Worm (Caenorhabditis elegans) whole organism, early embryonic: ENCODE measurements around the gene nkb-3.
A peak's percentile ranks its signal among the peaks of the same experiment; 100 is the strongest.

Experiments used
- B0310.2 ChIP-seq: sonication (generic microtip); optimal IDR thresholded peaks from 2 replicates; lab custom pipeline; 2016; ENCODE audit warnings: mild to moderate bottlenecking, missing genetic modification characterization, missing compliant biosample characterization
- F13C5.2 ChIP-seq: sonication (generic microtip); optimal IDR thresholded peaks from 2 replicates; lab custom pipeline; 2017; ENCODE audit warnings: mild to moderate bottlenecking, missing genetic modification characterization, inconsistent platforms, missing compliant biosample characterization
- aly-1 ChIP-seq: sonication (generic microtip); optimal IDR thresholded peaks from 2 replicates; lab custom pipeline; 2016; ENCODE audit warnings: missing genetic modification characterization, missing compliant biosample characterization
- ama-1 ChIP-seq: fragments of 150-350 bp; optimal IDR thresholded peaks from 2 replicates; lab custom pipeline; 2014
- ceh-13 ChIP-seq: fragments of 200-800 bp; sonication (Bioruptor generic); optimal IDR thresholded peaks from 2 replicates; lab custom pipeline; 2018; ENCODE audit warnings: mild to moderate bottlenecking, missing genetic modification characterization, missing compliant biosample characterization
- ceh-36 ChIP-seq: sonication (generic microtip); optimal IDR thresholded peaks from 2 replicates; lab custom pipeline; 2016; ENCODE audit warnings: missing genetic modification characterization, inconsistent platforms, missing compliant biosample characterization
- ets-7 ChIP-seq: sonication (generic microtip); optimal IDR thresholded peaks from 2 replicates; lab custom pipeline; 2016; ENCODE audit warnings: missing genotype, missing genetic modification characterization, missing compliant biosample characterization
- flt-1 ChIP-seq: fragments of 200-800 bp; sonication (Bioruptor generic); IDR thresholded peaks from 2 replicates; pipeline ENCODE4 v1.3.6; 2022; ENCODE audit warnings: missing genetic modification characterization, missing compliant biosample characterization
- hmbx-1 ChIP-seq: sonication (generic microtip); optimal IDR thresholded peaks from 2 replicates; lab custom pipeline; 2016; ENCODE audit warnings: mild to moderate bottlenecking, missing genetic modification characterization, missing compliant biosample characterization
- hmg-4 ChIP-seq: fragments of 200-800 bp; sonication (Bioruptor generic); optimal IDR thresholded peaks from 2 replicates; lab custom pipeline; 2018; ENCODE audit warnings: mild to moderate bottlenecking, missing genetic modification characterization, missing compliant biosample characterization
- hnd-1 ChIP-seq: sonication (generic microtip); optimal IDR thresholded peaks from 2 replicates; lab custom pipeline; 2016; ENCODE audit warnings: missing genetic modification characterization, missing compliant biosample characterization
- pes-1 ChIP-seq: fragments of 200-800 bp; sonication (Bioruptor generic); IDR thresholded peaks from 2 replicates; pipeline ENCODE4 v1.3.6; 2022; ENCODE audit warnings: missing genetic modification reagents, missing genetic modification characterization, missing compliant biosample characterization
- scrt-1 ChIP-seq: fragments of 200-800 bp; sonication (Bioruptor generic); IDR thresholded peaks from 2 replicates; pipeline ENCODE4 v1.3.6; 2022; ENCODE audit warnings: missing genetic modification characterization, missing compliant biosample characterization
- sea-1 ChIP-seq: fragments of 200-800 bp; sonication (Bioruptor generic); conservative IDR thresholded peaks from 2 replicates; pipeline ENCODE4 v1.3.6; 2022; ENCODE audit warnings: missing genetic modification characterization, missing compliant biosample characterization
- tbx-11 ChIP-seq: fragments of 200-800 bp; sonication (Bioruptor generic); IDR thresholded peaks from 2 replicates; pipeline ENCODE4 v1.3.6; 2022; ENCODE audit warnings: missing genetic modification characterization, missing compliant biosample characterization
- tbx-37 ChIP-seq: fragments of 200-800 bp; sonication (Bioruptor generic); conservative IDR thresholded peaks from 2 replicates; pipeline ENCODE4 v1.3.6; 2022; ENCODE audit warnings: missing genetic modification reagents, missing genetic modification characterization, missing compliant biosample characterization
- tra-4 ChIP-seq: sonication (generic microtip); optimal IDR thresholded peaks from 2 replicates; lab custom pipeline; 2017; ENCODE audit warnings: missing genetic modification characterization, missing compliant biosample characterization

The nkb-3 gene

ce11 chrX:13730209-13730975, 40.0 kb downstream of the nkb-3 start:
- TF ChIP-seq ets-7 (tag; lab: Kevin White, UChicago) (no peak), flt-1 (GFP tag; lab: Robert Waterston, UW) (peak; percentile 42; the same call in 1 of the 2 replicates), tbx-11 (GFP tag; lab: Robert Waterston, UW) (no peak), sea-1 (GFP tag; lab: Robert Waterston, UW) (0 out of 2 replicates have a peak, but pooled peaks have one; percentile 36), ceh-36 (tag; lab: Kevin White, UChicago) (no peak), F13C5.2 (tag; lab: Kevin White, UChicago) (no peak), tbx-37 (GFP tag; lab: Robert Waterston, UW) (peak; percentile 51; the same call in 1 of the 2 replicates), B0310.2 (tag; lab: Kevin White, UChicago) (peak; percentile 1), scrt-1 (no peak), hnd-1 (tag; lab: Kevin White, UChicago) (no peak), pes-1 (GFP tag; lab: Robert Waterston, UW) (peak; percentile 60), ama-1 (lab: Kevin White, UChicago) (no peak)

- TF ChIP-seq tbx-11 (GFP tag; lab: Robert Waterston, UW): no peak
Observed at ce11 chrX:13729724-13730123, 40.6 kb downstream of the nkb-3 start.

- no peak for TF ChIP-seq tbx-37 (GFP tag; lab: Robert Waterston, UW)
- TF ChIP-seq ets-7 (tag; lab: Kevin White, UChicago): no peak
- no peak for TF ChIP-seq ama-1 (lab: Kevin White, UChicago)
- no peak for TF ChIP-seq flt-1 (GFP tag; lab: Robert Waterston, UW)
- TF ChIP-seq tbx-11 (GFP tag; lab: Robert Waterston, UW): no peak
- no peak for TF ChIP-seq hnd-1 (tag; lab: Kevin White, UChicago)
- no peak for TF ChIP-seq aly-1 (tag; lab: Kevin White, UChicago)
- no peak for TF ChIP-seq B0310.2 (tag; lab: Kevin White, UChicago)
- TF ChIP-seq ceh-36 (tag; lab: Kevin White, UChicago): no peak
- TF ChIP-seq hmbx-1: no peak
- no peak for TF ChIP-seq sea-1 (GFP tag; lab: Robert Waterston, UW)
Observed at ce11 chrX:13728991-13729390, 41.4 kb downstream of the nkb-3 start.

- TF ChIP-seq B0310.2 (tag; lab: Kevin White, UChicago) (no peak), ama-1 (lab: Kevin White, UChicago) (no peak), ets-7 (tag; lab: Kevin White, UChicago) (no peak), pes-1 (GFP tag; lab: Robert Waterston, UW) (no peak), sea-1 (GFP tag; lab: Robert Waterston, UW) (no peak), tbx-37 (GFP tag; lab: Robert Waterston, UW) (no peak), flt-1 (GFP tag; lab: Robert Waterston, UW) (no peak), F13C5.2 (tag; lab: Kevin White, UChicago) (no peak), hnd-1 (tag; lab: Kevin White, UChicago) (no peak)
Observed at ce11 chrX:13726874-13727343, 43.4 kb downstream of the nkb-3 start, which contains the start of gene pix-1. Gene pix-1, plus strand, starts transcription at chrX:13727293.

ce11 chrX:13726285-13726684, 44.1 kb downstream of the nkb-3 start:
- no peak for TF ChIP-seq flt-1 (GFP tag; lab: Robert Waterston, UW)
- TF ChIP-seq pes-1 (GFP tag; lab: Robert Waterston, UW): no peak
- TF ChIP-seq F13C5.2 (tag; lab: Kevin White, UChicago): no peak
- TF ChIP-seq ama-1 (lab: Kevin White, UChicago): no peak
- TF ChIP-seq hnd-1 (tag; lab: Kevin White, UChicago): no peak

- TF ChIP-seq ceh-13 (GFP tag; lab: Kevin White, UChicago) (no peak), flt-1 (GFP tag; lab: Robert Waterston, UW) (no peak), tbx-37 (GFP tag; lab: Robert Waterston, UW) (no peak), scrt-1 (no peak), ceh-36 (tag; lab: Kevin White, UChicago) (no peak), ama-1 (lab: Kevin White, UChicago) (no peak), ets-7 (tag; lab: Kevin White, UChicago) (no peak), tra-4 (no peak), aly-1 (tag; lab: Kevin White, UChicago) (no peak), pes-1 (GFP tag; lab: Robert Waterston, UW) (no peak), B0310.2 (tag; lab: Kevin White, UChicago) (no peak), hnd-1 (tag; lab: Kevin White, UChicago) (no peak), hmbx-1 (no peak), hmg-4 (GFP tag; lab: Kevin White, UChicago) (no peak), F13C5.2 (tag; lab: Kevin White, UChicago) (no peak), tbx-11 (GFP tag; lab: Robert Waterston, UW) (no peak)
Observed at ce11 chrX:13724364-13724763, 46.0 kb downstream of the nkb-3 start, which contains the start of gene K11E4.6. Gene K11E4.6, plus strand, starts transcription at chrX:13724664.

ce11 chrX:13722821-13723220, 47.5 kb downstream of the nkb-3 start, which contains the start of gene poml-1:
Gene poml-1, minus strand, starts transcription at chrX:13722921.
- no peak for TF ChIP-seq tbx-11 (GFP tag; lab: Robert Waterston, UW)
- no peak for TF ChIP-seq ceh-13 (GFP tag; lab: Kevin White, UChicago)
- TF ChIP-seq pes-1 (GFP tag; lab: Robert Waterston, UW): no peak
- no peak for TF ChIP-seq tbx-37 (GFP tag; lab: Robert Waterston, UW)
- TF ChIP-seq aly-1 (tag; lab: Kevin White, UChicago): no peak
- no peak for TF ChIP-seq hmbx-1
- no peak for TF ChIP-seq hmg-4 (GFP tag; lab: Kevin White, UChicago)
- no peak for TF ChIP-seq hnd-1 (tag; lab: Kevin White, UChicago)
- TF ChIP-seq sea-1 (GFP tag; lab: Robert Waterston, UW): no peak
- no peak for TF ChIP-seq ets-7 (tag; lab: Kevin White, UChicago)
- no peak for TF ChIP-seq F13C5.2 (tag; lab: Kevin White, UChicago)
- no peak for TF ChIP-seq ceh-36 (tag; lab: Kevin White, UChicago)
- no peak for TF ChIP-seq ama-1 (lab: Kevin White, UChicago)
- no peak for TF ChIP-seq tra-4
- no peak for TF ChIP-seq B0310.2 (tag; lab: Kevin White, UChicago)
- no peak for TF ChIP-seq scrt-1
- no peak for TF ChIP-seq flt-1 (GFP tag; lab: Robert Waterston, UW)
